Worm (Caenorhabditis elegans) whole organism, midembryonic: ENCODE results near the gene hsp-6.

Experiments used
- T22C8.4 ChIP-seq: fragments of 200-800 bp; sonication (Bioruptor generic); IDR thresholded peaks from 2 replicates; pipeline ENCODE4 v1.3.6; 2022; ENCODE audit warnings: missing genetic modification characterization, missing compliant biosample characterization
- cog-1 ChIP-seq: sonication (generic microtip); optimal IDR thresholded peaks from 2 replicates; lab custom pipeline; 2016; ENCODE audit warnings: missing genetic modification characterization, missing compliant biosample characterization
- flt-1 ChIP-seq: fragments of 200-800 bp; sonication (Bioruptor generic); IDR thresholded peaks from 2 replicates; pipeline ENCODE4 v1.3.6; 2022; ENCODE audit warnings: missing genetic modification characterization, missing compliant biosample characterization
- ref-1 ChIP-seq: fragments of 200-800 bp; sonication (Bioruptor generic); conservative IDR thresholded peaks from 2 replicates; pipeline ENCODE4 v1.3.6; 2022; ENCODE audit warnings: missing genetic modification reagents, missing genetic modification characterization, missing compliant biosample characterization
- tab-1 ChIP-seq: fragments of 200-800 bp; sonication (Bioruptor generic); IDR thresholded peaks from 2 replicates; pipeline ENCODE4 v1.3.6; 2022; ENCODE audit warnings: missing genetic modification characterization, missing compliant biosample characterization
- ztf-23 ChIP-seq: fragments of 200-800 bp; sonication (Bioruptor generic); IDR thresholded peaks from 2 replicates; pipeline ENCODE4 v1.3.6; 2022; ENCODE audit warnings: missing genetic modification reagents, missing genetic modification characterization, missing compliant biosample characterization
- ztf-29 ChIP-seq: fragments of 200-800 bp; sonication (Bioruptor generic); IDR thresholded peaks from 2 replicates; pipeline ENCODE4 v1.3.6; 2022; ENCODE audit warnings: missing genetic modification reagents, missing genetic modification characterization, missing compliant biosample characterization

DNA sequence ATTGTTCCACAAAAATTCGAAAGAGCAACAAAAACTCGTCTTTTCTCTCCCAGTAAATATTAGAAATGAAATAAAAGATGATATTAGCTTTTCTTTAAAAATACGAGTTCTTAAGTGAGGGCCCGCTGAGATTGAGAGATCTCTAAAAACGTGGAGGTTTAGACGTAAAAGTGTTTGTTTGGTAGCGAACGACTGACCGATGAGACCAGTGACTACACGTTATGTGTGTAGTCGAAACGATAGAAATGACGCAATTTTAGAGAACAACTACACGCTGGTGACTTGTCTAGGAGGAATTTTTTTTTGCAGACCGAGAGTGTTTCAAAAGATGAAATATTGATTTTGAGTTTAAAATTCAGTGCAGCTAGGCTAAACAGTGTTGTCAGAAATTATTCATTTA, 36.2 kb upstream of the hsp-6 start, which contains the start of gene C37H5.13:
- TF ChIP-seq flt-1: no peak
- TF ChIP-seq ztf-29 (GFP tag; lab: Robert Waterston, UW): no peak
- TF ChIP-seq cog-1 (tag; lab: Kevin White, UChicago): no peak
- TF ChIP-seq tab-1 (GFP tag; lab: Robert Waterston, UW): no peak
- TF ChIP-seq ztf-23: no peak
- no peak for TF ChIP-seq ref-1
- no peak for TF ChIP-seq T22C8.4 (GFP tag; lab: Robert Waterston, UW)
